Worm (Caenorhabditis elegans) whole organism, L1 larva: Measurements from ENCODE around the gene ula-1.

Source experiments
- hlh-17 ChIP-seq: fragments of 200-800 bp; sonication (Bioruptor generic); optimal IDR thresholded peaks from 2 replicates; lab custom pipeline; 2018; ENCODE audit warnings: missing genetic modification characterization, mild to moderate bottlenecking, missing compliant biosample characterization, moderate library complexity, borderline replicate concordance
- hlh-4 ChIP-seq: sonication (generic microtip); optimal IDR thresholded peaks from 2 replicates; lab custom pipeline; 2016; ENCODE audit warnings: mild to moderate bottlenecking, missing genetic modification characterization, missing compliant biosample characterization
- lin-15B ChIP-seq: fragments of 150-350 bp; sonication (generic microtip); optimal IDR thresholded peaks from 3 replicates; lab custom pipeline; 2014; ENCODE audit warnings: missing biosample characterization, missing genetic modification characterization
- lir-3 ChIP-seq: sonication (generic microtip); optimal IDR thresholded peaks from 2 replicates; lab custom pipeline; 2016; ENCODE audit warnings: mild to moderate bottlenecking, missing genetic modification characterization, moderate library complexity, missing compliant biosample characterization; ENCODE audit not compliant: poor library complexity
- nhr-19 ChIP-seq: fragments of 200-800 bp; sonication (Bioruptor generic); conservative IDR thresholded peaks from 2 replicates; pipeline ENCODE4 v1.3.6; 2022; ENCODE audit warnings: missing genetic modification characterization, missing compliant biosample characterization
- nhr-76 ChIP-seq: sonication (generic microtip); optimal IDR thresholded peaks from 2 replicates; lab custom pipeline; 2017; ENCODE audit warnings: missing biosample characterization, missing genetic modification characterization

- TF ChIP-seq nhr-76, result no peak
- no peak for TF ChIP-seq lir-3 (tag; lab: Kevin White, UChicago)
- TF ChIP-seq nhr-19 (GFP tag; lab: Robert Waterston, UW), result no peak
- TF ChIP-seq hlh-17 (GFP tag; lab: Kevin White, UChicago), result no peak
- no peak for TF ChIP-seq lin-15B (tag; lab: Kevin White, UChicago)
- TF ChIP-seq hlh-4 (tag; lab: Kevin White, UChicago), result no peak
Observed at ce11 chrIII:4909938-4910337, 10.2 kb downstream of the ula-1 start, which contains the start of gene F26F4.12.
